Fruit fly (Drosophila melanogaster) whole organism, pupa: ENCODE results near the gene Tbc1d8-9.
A peak's percentile ranks its signal among the peaks of the same experiment; 100 is the strongest.

Experiments
- CG10348 ChIP-seq: fragments of 200-800 bp; sonication (Bioruptor generic); IDR thresholded peaks from 2 replicates; pipeline ENCODE4 v1.3.6; 2022; ENCODE audit warnings: missing biosample characterization, missing genetic modification characterization
- CG12605 ChIP-seq: fragments of 200-800 bp; sonication (Bioruptor generic); IDR thresholded peaks from 2 replicates; pipeline ENCODE4 v1.3.6; 2022; ENCODE audit warnings: missing biosample characterization, missing genetic modification characterization
- CG13204 ChIP-seq: fragments of 200-800 bp; sonication (Bioruptor generic); optimal IDR thresholded peaks from 2 replicates; lab custom pipeline; 2018; ENCODE audit warnings: missing biosample characterization, mild to moderate bottlenecking, missing genetic modification characterization, moderate library complexity
- CG14655 ChIP-seq: fragments of 200-800 bp; sonication (Bioruptor generic); optimal IDR thresholded peaks from 3 replicates; lab custom pipeline; 2017; ENCODE audit warnings: mild to moderate bottlenecking, missing biosample characterization, missing genetic modification reagents, missing genetic modification characterization
- CG15710 ChIP-seq: fragments of 200-800 bp; sonication (Bioruptor generic); optimal IDR thresholded peaks from 2 replicates; lab custom pipeline; 2018; ENCODE audit warnings: missing biosample characterization, mild to moderate bottlenecking, missing genetic modification characterization, moderate library complexity
- CG17806 ChIP-seq: fragments of 200-800 bp; sonication (Bioruptor generic); optimal IDR thresholded peaks from 2 replicates; lab custom pipeline; 2018; ENCODE audit warnings: missing biosample characterization, mild to moderate bottlenecking, missing genetic modification characterization, moderate library complexity
- CG32121 ChIP-seq: fragments of 200-800 bp; sonication (Bioruptor generic); IDR thresholded peaks from 2 replicates; pipeline ENCODE4 v1.3.6; 2022; ENCODE audit warnings: missing biosample characterization, missing genetic modification characterization
- CG34367 ChIP-seq: fragments of 200-800 bp; sonication (Bioruptor generic); optimal IDR thresholded peaks from 2 replicates; lab custom pipeline; 2018; ENCODE audit warnings: missing biosample characterization, mild to moderate bottlenecking, missing genetic modification characterization
- CG4496 ChIP-seq: fragments of 200-800 bp; sonication (Bioruptor generic); IDR thresholded peaks from 3 replicates; pipeline ENCODE4 v1.3.6; 2022; ENCODE audit warnings: missing biosample characterization, missing genetic modification characterization
- CG8159 ChIP-seq: fragments of 200-800 bp; sonication (Bioruptor generic); optimal IDR thresholded peaks from 3 replicates; lab custom pipeline; 2018; ENCODE audit warnings: missing biosample characterization, mild to moderate bottlenecking, missing genetic modification characterization, moderate library complexity
- CG8301 ChIP-seq: fragments of 200-800 bp; sonication (Bioruptor generic); optimal IDR thresholded peaks from 2 replicates; lab custom pipeline; 2018; ENCODE audit warnings: missing biosample characterization, mild to moderate bottlenecking, missing genetic modification characterization
- CG9948 ChIP-seq: fragments of 200-800 bp; sonication (Bioruptor generic); optimal IDR thresholded peaks from 2 replicates; lab custom pipeline; 2018; ENCODE audit warnings: missing biosample characterization, mild to moderate bottlenecking, missing genetic modification characterization, moderate library complexity
- D1 ChIP-seq: fragments of 200-800 bp; sonication (Bioruptor generic); optimal IDR thresholded peaks from 2 replicates; lab custom pipeline; 2018; ENCODE audit warnings: missing biosample characterization, mild to moderate bottlenecking, missing genetic modification characterization, moderate library complexity
- EcR ChIP-seq: fragments of 200-800 bp; sonication (Bioruptor generic); optimal IDR thresholded peaks from 3 replicates; lab custom pipeline; 2019; ENCODE audit warnings: missing biosample characterization, missing genetic modification characterization, mild to moderate bottlenecking, moderate library complexity, missing genetic modification reagents
- Ets98B ChIP-seq: fragments of 200-800 bp; sonication (Bioruptor generic); IDR thresholded peaks from 2 replicates; pipeline ENCODE4 v1.3.6; 2022; ENCODE audit warnings: missing biosample characterization, missing genetic modification characterization
- Pif1A ChIP-seq: fragments of 200-800 bp; sonication (Bioruptor generic); optimal IDR thresholded peaks from 3 replicates; lab custom pipeline; 2016; ENCODE audit warnings: missing biosample characterization, missing genetic modification characterization
- Pif1B ChIP-seq: fragments of 200-800 bp; sonication (Bioruptor generic); optimal IDR thresholded peaks from 3 replicates; lab custom pipeline; 2016; ENCODE audit warnings: missing biosample characterization, missing genetic modification characterization
- fd96Ca ChIP-seq: fragments of 200-800 bp; sonication (Bioruptor generic); IDR thresholded peaks from 3 replicates; pipeline ENCODE4 v1.3.6; 2022; ENCODE audit warnings: missing biosample characterization, missing genetic modification characterization
- gl ChIP-seq: fragments of 200-800 bp; sonication (Bioruptor generic); optimal IDR thresholded peaks from 2 replicates; lab custom pipeline; 2018; ENCODE audit warnings: missing biosample characterization, mild to moderate bottlenecking, missing genetic modification characterization
- rn ChIP-seq: fragments of 200-800 bp; sonication (Bioruptor generic); IDR thresholded peaks from 2 replicates; pipeline ENCODE4 v1.3.6; 2022; ENCODE audit warnings: missing biosample characterization, missing genetic modification characterization

Gene Tbc1d8-9

dm6 chr3L:21303659-21304058 is 39.9 kb downstream of the Tbc1d8-9 start:
- TF ChIP-seq Ets98B (GFP tag; lab: Robert Waterston, UW): no peak
- TF ChIP-seq CG14655: no peak
- no peak for TF ChIP-seq CG9948 (tag; lab: Kevin White, UChicago)

- TF ChIP-seq EcR (GFP tag; lab: Kevin White, UChicago): peak; percentile 96
- peak; percentile 9 for TF ChIP-seq CG13204
- no peak for TF ChIP-seq CG4496
These were observed 41.0 kb downstream of the Tbc1d8-9 start for dm6 chr3L:21302493-21302892.

dm6 chr3L:21301737-21302487 is 41.6 kb downstream of the Tbc1d8-9 start:
- TF ChIP-seq CG8159 (tag; lab: Kevin White, UChicago) (peak; percentile 67), D1 (no peak), EcR (GFP tag; lab: Kevin White, UChicago) (peak; percentile 91), CG14655 (no peak), CG8301 (tag; lab: Kevin White, UChicago) (no peak), CG15710 (tag; lab: Kevin White, UChicago) (peak; percentile 51), Ets98B (GFP tag; lab: Robert Waterston, UW) (no peak), CG9948 (tag; lab: Kevin White, UChicago) (peak; percentile 8)
- TF ChIP-seq, all 21 proteins: peak for 4

- TF ChIP-seq Ets98B (GFP tag; lab: Robert Waterston, UW) (no peak), CG14655 (no peak), CG32121 (GFP tag; lab: Robert Waterston, UW) (no peak), CG15710 (tag; lab: Kevin White, UChicago) (no peak), gl (tag; lab: Kevin White, UChicago) (no peak), Pif1A (no peak), CG9948 (tag; lab: Kevin White, UChicago) (no peak), rn (GFP tag; lab: Robert Waterston, UW) (no peak), CG12605 (GFP tag; lab: Robert Waterston, UW) (no peak), CG13204 (no peak), Pif1B (GFP tag; lab: Kevin White, UChicago) (no peak), fd96Ca (GFP tag; lab: Robert Waterston, UW) (no peak)
These were observed 43.2 kb downstream of the Tbc1d8-9 start, which contains the start of gene Cpr78Cc for dm6 chr3L:21300280-21300679. Gene Cpr78Cc (plus strand): TSS chr3L:21300580.

dm6 chr3L:21299203-21299602 is 44.3 kb downstream of the Tbc1d8-9 start:
- TF ChIP-seq CG14655: no peak
- no peak for TF ChIP-seq EcR (GFP tag; lab: Kevin White, UChicago)
- no peak for TF ChIP-seq gl (tag; lab: Kevin White, UChicago)
- no peak for TF ChIP-seq CG15710 (tag; lab: Kevin White, UChicago)
- TF ChIP-seq CG10348 (GFP tag; lab: Robert Waterston, UW): no peak
- no peak for TF ChIP-seq fd96Ca (GFP tag; lab: Robert Waterston, UW)
- TF ChIP-seq CG9948 (tag; lab: Kevin White, UChicago): no peak
- TF ChIP-seq CG34367 (tag; lab: Kevin White, UChicago): no peak
- no peak for TF ChIP-seq CG12605 (GFP tag; lab: Robert Waterston, UW)
- TF ChIP-seq CG4496: no peak
- TF ChIP-seq CG8301 (tag; lab: Kevin White, UChicago): no peak
- no peak for TF ChIP-seq CG17806 (tag; lab: Kevin White, UChicago)
- no peak for TF ChIP-seq Ets98B (GFP tag; lab: Robert Waterston, UW)
- TF ChIP-seq CG8159 (tag; lab: Kevin White, UChicago): no peak
- TF ChIP-seq Pif1B (GFP tag; lab: Kevin White, UChicago): no peak
- no peak for TF ChIP-seq D1

- TF ChIP-seq CG15710 (tag; lab: Kevin White, UChicago): no peak
- no peak for TF ChIP-seq CG13204
- TF ChIP-seq CG8159 (tag; lab: Kevin White, UChicago): no peak
- no peak for TF ChIP-seq CG14655
- no peak for TF ChIP-seq CG10348 (GFP tag; lab: Robert Waterston, UW)
- TF ChIP-seq Ets98B (GFP tag; lab: Robert Waterston, UW): no peak
- no peak for TF ChIP-seq CG17806 (tag; lab: Kevin White, UChicago)
- no peak for TF ChIP-seq EcR (GFP tag; lab: Kevin White, UChicago)
- no peak for TF ChIP-seq fd96Ca (GFP tag; lab: Robert Waterston, UW)
- no peak for TF ChIP-seq Pif1A
These were observed 45.1 kb downstream of the Tbc1d8-9 start, which contains the start of gene CG43702 for dm6 chr3L:21298375-21298774. Gene CG43702 (plus strand): TSS chr3L:21298675.

- TF ChIP-seq Pif1A (no peak), EcR (GFP tag; lab: Kevin White, UChicago) (no peak)
These were observed 45.8 kb downstream of the Tbc1d8-9 start, which contains the start of gene Edg78E for dm6 chr3L:21297703-21298102. Gene Edg78E (minus strand): TSS chr3L:21297803.
